Worm (Caenorhabditis elegans) whole organism, L1 larva: Measurements from ENCODE around the gene Y97E10AR.1.

Experiments used
- C04F5.9 ChIP-seq: sonication (generic microtip); optimal IDR thresholded peaks from 2 replicates; lab custom pipeline; 2016; ENCODE audit warnings: missing genetic modification characterization, missing compliant biosample characterization
- alr-1 ChIP-seq: fragments of 200-800 bp; sonication (Bioruptor generic); optimal IDR thresholded peaks from 2 replicates; lab custom pipeline; 2018; ENCODE audit warnings: borderline replicate concordance, mild to moderate bottlenecking, missing genetic modification characterization, missing compliant biosample characterization
- ama-1 ChIP-seq: fragments of 150-350 bp; optimal IDR thresholded peaks from 2 replicates; lab custom pipeline; 2014
- blmp-1 ChIP-seq: fragments of 150-350 bp; optimal IDR thresholded peaks from 2 replicates; lab custom pipeline; 2014; ENCODE audit warnings: missing biosample characterization, missing genetic modification characterization
- ceh-82 ChIP-seq, 3 experiments: fragments of 150-350 bp in 1 of 3; sonication (generic microtip) in 2 of 3; optimal IDR thresholded peaks; 2 replicates each; lab custom pipeline; 2014 to 2017; ENCODE audit warnings: missing biosample characterization in 3 of 3, missing genetic modification characterization in 3 of 3
- ceh-88 ChIP-seq: fragments of 200-800 bp; sonication (Bioruptor generic); IDR thresholded peaks from 2 replicates; pipeline ENCODE4 v1.3.6; 2022; ENCODE audit warnings: missing genetic modification characterization, missing compliant biosample characterization
- efl-1 ChIP-seq, 4 experiments: fragments of 150-350 bp; optimal IDR thresholded peaks in 3 of 4; peaks in 1 of 4; 1 replicate in 1 of 4; 2 replicates in 3 of 4; lab custom pipeline; 2014; ENCODE audit warnings: missing biosample characterization in 2 of 4, missing genetic modification characterization in 2 of 4, missing genetic modification reagents in 2 of 4
- efl-3 ChIP-seq: fragments of 200-800 bp; sonication (Bioruptor generic); optimal IDR thresholded peaks from 2 replicates; lab custom pipeline; 2018; ENCODE audit warnings: mild to moderate bottlenecking, missing genetic modification characterization, missing compliant biosample characterization
- egl-13 ChIP-seq: sonication (generic microtip); optimal IDR thresholded peaks from 2 replicates; lab custom pipeline; 2016; ENCODE audit warnings: missing genotype, missing genetic modification reagents, missing genetic modification characterization, missing compliant biosample characterization
- elt-2 ChIP-seq: sonication (generic microtip); optimal IDR thresholded peaks from 2 replicates; lab custom pipeline; 2016; ENCODE audit warnings: missing genetic modification characterization, mild to moderate bottlenecking, inconsistent platforms, missing compliant biosample characterization, missing genetic modification reagents
- elt-3 ChIP-seq, 6 experiments: fragments of 150-350 bp in 1 of 6; sonication (generic microtip); optimal IDR thresholded peaks; 2 replicates each; lab custom pipeline; 2017 to 2018; ENCODE audit warnings: missing biosample characterization in 6 of 6, missing genetic modification characterization in 6 of 6, inconsistent platforms in 1 of 6
- ets-5 ChIP-seq: fragments of 200-800 bp; sonication (Bioruptor generic); IDR thresholded peaks from 2 replicates; pipeline ENCODE4 v1.3.6; 2022; ENCODE audit warnings: missing genetic modification characterization, missing compliant biosample characterization
- fkh-8 ChIP-seq: sonication (generic microtip); optimal IDR thresholded peaks from 2 replicates; lab custom pipeline; 2016; ENCODE audit warnings: mild to moderate bottlenecking, missing genetic modification characterization, missing compliant biosample characterization
- fos-1 ChIP-seq: fragments of 150-350 bp; optimal IDR thresholded peaks from 2 replicates; lab custom pipeline; 2014; ENCODE audit warnings: missing biosample characterization, missing genetic modification characterization
- grh-1 ChIP-seq: fragments of 200-800 bp; sonication (Bioruptor generic); IDR thresholded peaks from 2 replicates; pipeline ENCODE4 v1.3.6; 2022; ENCODE audit warnings: missing genetic modification reagents, missing genetic modification characterization, missing compliant biosample characterization
- hlh-17 ChIP-seq: fragments of 200-800 bp; sonication (Bioruptor generic); optimal IDR thresholded peaks from 2 replicates; lab custom pipeline; 2018; ENCODE audit warnings: missing genetic modification characterization, mild to moderate bottlenecking, missing compliant biosample characterization, moderate library complexity, borderline replicate concordance
- isw-1 ChIP-seq: fragments of 200-800 bp; sonication (Bioruptor generic); IDR thresholded peaks from 2 replicates; pipeline ENCODE4 v1.3.6; 2022; ENCODE audit warnings: missing genetic modification characterization, missing compliant biosample characterization
- jun-1 ChIP-seq: fragments of 150-350 bp; optimal IDR thresholded peaks from 2 replicates; lab custom pipeline; 2014; ENCODE audit warnings: missing biosample characterization, missing genetic modification reagents, missing genetic modification characterization
- lin-14 ChIP-seq: fragments of 200-800 bp; sonication (Bioruptor generic); optimal IDR thresholded peaks from 2 replicates; lab custom pipeline; 2018; ENCODE audit warnings: mild to moderate bottlenecking, missing genetic modification characterization, moderate library complexity, missing compliant biosample characterization
- lin-35 ChIP-seq, 2 experiments: fragments of 150-350 bp; optimal IDR thresholded peaks; 2 replicates each; lab custom pipeline; 2014; ENCODE audit warnings: missing biosample characterization in 2 of 2, missing genetic modification characterization in 2 of 2, missing genetic modification reagents in 2 of 2
- lir-3 ChIP-seq: sonication (generic microtip); optimal IDR thresholded peaks from 2 replicates; lab custom pipeline; 2016; ENCODE audit warnings: mild to moderate bottlenecking, missing genetic modification characterization, moderate library complexity, missing compliant biosample characterization; ENCODE audit not compliant: poor library complexity
- mep-1 ChIP-seq: fragments of 150-350 bp; optimal IDR thresholded peaks from 2 replicates; lab custom pipeline; 2014; ENCODE audit warnings: missing biosample characterization, missing genetic modification characterization
- nhr-11 ChIP-seq: fragments of 150-350 bp; optimal IDR thresholded peaks from 2 replicates; lab custom pipeline; 2014; ENCODE audit warnings: missing biosample characterization, missing genetic modification characterization
- nhr-12 ChIP-seq: sonication (generic microtip); optimal IDR thresholded peaks from 2 replicates; lab custom pipeline; 2017; ENCODE audit warnings: missing biosample characterization, missing genetic modification characterization
- nhr-20 ChIP-seq: sonication (generic microtip); optimal IDR thresholded peaks from 2 replicates; lab custom pipeline; 2016; ENCODE audit warnings: mild to moderate bottlenecking, missing genetic modification characterization, missing compliant biosample characterization
- nhr-237 ChIP-seq: fragments of 150-350 bp; optimal IDR thresholded peaks from 2 replicates; lab custom pipeline; 2014; ENCODE audit warnings: missing biosample characterization, missing genetic modification characterization
- nhr-71 ChIP-seq: sonication (generic microtip); optimal IDR thresholded peaks from 2 replicates; lab custom pipeline; 2016; ENCODE audit warnings: mild to moderate bottlenecking, missing genetic modification characterization, moderate library complexity, missing compliant biosample characterization
- nhr-76 ChIP-seq: sonication (generic microtip); optimal IDR thresholded peaks from 2 replicates; lab custom pipeline; 2017; ENCODE audit warnings: missing biosample characterization, missing genetic modification characterization
- nhr-77 ChIP-seq: fragments of 150-350 bp; optimal IDR thresholded peaks from 2 replicates; lab custom pipeline; 2014; ENCODE audit warnings: missing biosample characterization, missing genetic modification characterization
- nhr-85 ChIP-seq: sonication (generic microtip); peaks from one replicate; lab custom pipeline; 2016; ENCODE audit warnings: missing genetic modification characterization, inconsistent platforms, missing compliant biosample characterization
- pag-3 ChIP-seq: sonication (generic microtip); optimal IDR thresholded peaks from 2 replicates; lab custom pipeline; 2017; ENCODE audit warnings: missing genetic modification characterization, mild to moderate bottlenecking, missing compliant biosample characterization, antibody characterized with exemption, borderline replicate concordance; ENCODE audit not compliant: insufficient read depth
- rnt-1 ChIP-seq: sonication (generic microtip); optimal IDR thresholded peaks from 2 replicates; lab custom pipeline; 2016; ENCODE audit warnings: mild to moderate bottlenecking, missing genetic modification characterization, moderate library complexity, missing compliant biosample characterization
- snu-23 ChIP-seq: sonication (generic microtip); optimal IDR thresholded peaks from 2 replicates; lab custom pipeline; 2016; ENCODE audit warnings: missing genetic modification characterization, missing compliant biosample characterization
- sox-4 ChIP-seq: sonication (generic microtip); optimal IDR thresholded peaks from 2 replicates; lab custom pipeline; 2016; ENCODE audit warnings: missing genetic modification characterization, missing compliant biosample characterization
- sptf-1 ChIP-seq: fragments of 150-350 bp; optimal IDR thresholded peaks from 2 replicates; lab custom pipeline; 2014; ENCODE audit warnings: missing biosample characterization, missing genetic modification characterization
- sup-37 ChIP-seq: fragments of 200-800 bp; sonication (Bioruptor generic); optimal IDR thresholded peaks from 2 replicates; lab custom pipeline; 2018; ENCODE audit warnings: mild to moderate bottlenecking, missing genetic modification characterization, missing compliant biosample characterization
- swsn-7 ChIP-seq: sonication (generic microtip); optimal IDR thresholded peaks from 2 replicates; lab custom pipeline; 2016; ENCODE audit warnings: missing genetic modification characterization, missing compliant biosample characterization
- tbx-2 ChIP-seq: sonication (generic microtip); optimal IDR thresholded peaks from 2 replicates; lab custom pipeline; 2016; ENCODE audit warnings: missing genetic modification characterization, missing compliant biosample characterization
- unc-130 ChIP-seq: fragments of 150-350 bp; optimal IDR thresholded peaks from 2 replicates; lab custom pipeline; 2017; ENCODE audit warnings: missing biosample characterization, missing genetic modification characterization, inconsistent platforms
- unc-30 ChIP-seq: sonication (generic microtip); optimal IDR thresholded peaks from 2 replicates; lab custom pipeline; 2017; ENCODE audit warnings: missing biosample characterization, missing genetic modification characterization
- unc-62 ChIP-seq: fragments of 150-350 bp; optimal IDR thresholded peaks from 2 replicates; lab custom pipeline; 2014; ENCODE audit warnings: missing biosample characterization, missing genetic modification reagents, missing genetic modification characterization
- unc-86 ChIP-seq: sonication (generic microtip); optimal IDR thresholded peaks from 2 replicates; lab custom pipeline; 2016; ENCODE audit warnings: missing genetic modification characterization, missing compliant biosample characterization
- unc-98 ChIP-seq: fragments of 200-800 bp; sonication (Bioruptor generic); IDR thresholded peaks from 2 replicates; pipeline ENCODE4 v1.3.6; 2022; ENCODE audit warnings: missing genetic modification characterization, missing compliant biosample characterization
- vab-15 ChIP-seq: sonication (generic microtip); optimal IDR thresholded peaks from 2 replicates; lab custom pipeline; 2017; ENCODE audit warnings: missing genotype, mild to moderate bottlenecking, missing genetic modification characterization, missing compliant biosample characterization
- zag-1 ChIP-seq: fragments of 150-350 bp; optimal IDR thresholded peaks from 2 replicates; lab custom pipeline; 2014; ENCODE audit warnings: missing biosample characterization, missing genetic modification characterization

The Y97E10AR.1 gene

ce11 chrV:8043664-8044063 is 42.4 kb downstream of the Y97E10AR.1 start:
- TF ChIP-seq fkh-8 (tag; lab: Kevin White, UChicago) (no peak), snu-23 (GFP tag; lab: Kevin White, UChicago) (peak; percentile 28), lin-35 (GFP tag; optimal IDR thresholded peaks at IDR 0.05; lab: Kevin White, UChicago) (no peak), lir-3 (tag; lab: Kevin White, UChicago) (no peak), blmp-1 (tag; lab: Kevin White, UChicago) (peak; percentile 92), nhr-71 (tag; lab: Kevin White, UChicago) (peak; percentile 15), isw-1 (no peak), swsn-7 (tag; lab: Kevin White, UChicago) (no peak), lin-14 (GFP tag; lab: Kevin White, UChicago) (peak; percentile 62), unc-62 (GFP tag; lab: Kevin White, UChicago) (no peak), efl-1 (optimal IDR thresholded peaks at IDR 0.05; lab: Kevin White, UChicago) (no peak), efl-1 (GFP tag; optimal IDR thresholded peaks at IDR 0.05 in 1 of 2; lab: Kevin White, UChicago) (peak in 1 of 2 experiments; percentile 41), elt-2 (no peak), hlh-17 (no peak), elt-3 (tag; optimal IDR thresholded peaks at IDR 0.05; lab: Kevin White, UChicago) (peak in 2 of 6 experiments; percentile 33 to 36), unc-130 (no peak), sptf-1 (tag; lab: Kevin White, UChicago) (no peak), ama-1 (lab: Kevin White, UChicago) (no peak), ceh-82 (tag; optimal IDR thresholded peaks at IDR 0.05; lab: Kevin White, UChicago) (no peak), nhr-76 (tag; lab: Kevin White, UChicago) (no peak), mep-1 (tag; lab: Kevin White, UChicago) (peak; percentile 38), zag-1 (tag; lab: Kevin White, UChicago) (no peak), egl-13 (tag; lab: Kevin White, UChicago) (no peak), nhr-11 (tag; lab: Kevin White, UChicago) (no peak), fos-1 (tag; lab: Kevin White, UChicago) (no peak), tbx-2 (tag; lab: Kevin White, UChicago) (no peak), unc-30 (tag; lab: Kevin White, UChicago) (no peak), C04F5.9 (tag; lab: Kevin White, UChicago) (no peak), sup-37 (GFP tag; lab: Kevin White, UChicago) (no peak), efl-3 (no peak), rnt-1 (tag; lab: Kevin White, UChicago) (no peak), ceh-88 (no peak), pag-3 (tag; lab: Kevin White, UChicago) (no peak), nhr-237 (tag; lab: Kevin White, UChicago) (no peak), nhr-20 (peak; percentile 35), sox-4 (tag; lab: Kevin White, UChicago) (no peak), unc-86 (tag; lab: Kevin White, UChicago) (no peak), vab-15 (tag; lab: Kevin White, UChicago) (no peak), nhr-77 (tag; lab: Kevin White, UChicago) (no peak)
- TF ChIP-seq, all 84 proteins: peak for 8

DNA sequence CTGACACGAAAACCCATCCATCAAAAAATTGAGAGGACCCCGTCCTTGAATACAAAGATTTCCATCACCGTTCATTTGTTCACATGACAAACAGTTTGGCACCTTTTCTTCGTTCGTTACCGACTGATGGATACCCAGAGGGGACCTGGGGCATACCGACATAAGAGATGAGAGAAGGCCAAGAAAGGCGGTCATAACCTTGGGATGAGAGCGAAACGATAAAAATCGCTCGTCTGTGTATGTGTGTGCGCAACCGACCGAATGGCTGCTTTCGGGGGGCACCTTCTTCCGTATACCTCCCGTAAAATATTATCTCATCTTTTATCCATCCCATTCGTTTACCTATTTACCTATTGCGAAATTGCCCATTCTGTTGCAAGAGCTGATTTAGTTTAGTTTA is 43.7 kb downstream of the Y97E10AR.1 start:
- TF ChIP-seq blmp-1 (tag; lab: Kevin White, UChicago) (peak; percentile 68), elt-3 (tag; optimal IDR thresholded peaks at IDR 0.05; lab: Kevin White, UChicago) (no peak), snu-23 (GFP tag; lab: Kevin White, UChicago) (peak; percentile 2), mep-1 (tag; lab: Kevin White, UChicago) (peak; percentile 46), lin-14 (GFP tag; lab: Kevin White, UChicago) (peak; percentile 61), alr-1 (tag; lab: Kevin White, UChicago) (no peak), efl-1 (optimal IDR thresholded peaks at IDR 0.05; lab: Kevin White, UChicago) (no peak), efl-1 (GFP tag; optimal IDR thresholded peaks at IDR 0.05 in 1 of 2; lab: Kevin White, UChicago) (peak in 1 of 2 experiments; percentile 66), ets-5 (no peak), nhr-20 (peak; percentile 10), nhr-12 (tag; lab: Kevin White, UChicago) (no peak), unc-98 (GFP tag; lab: Robert Waterston, UW) (no peak), nhr-85 (tag; lab: Kevin White, UChicago) (peak; percentile 84), grh-1 (0 out of 2 replicates have a peak, but pooled peaks have one; percentile 7), jun-1 (no peak), C04F5.9 (tag; lab: Kevin White, UChicago) (no peak)
- TF ChIP-seq, all 84 proteins: peak for 8
